Fruit fly (Drosophila melanogaster) whole organism, embryonic: ENCODE data around the gene clumsy.

Experiments used
- Ada2b ChIP-seq: fragments of 200-800 bp; sonication (Bioruptor generic); IDR thresholded peaks from 2 replicates; pipeline ENCODE4 v1.3.6; 2022; ENCODE audit warnings: missing biosample characterization, missing genetic modification characterization
- B-H1 ChIP-seq: fragments of 200-800 bp; sonication (Bioruptor generic); IDR thresholded peaks from 3 replicates; pipeline ENCODE4 v1.3.6; 2022; ENCODE audit warnings: missing biosample characterization, missing genetic modification characterization
- B-H2 ChIP-seq: fragments of 200-800 bp; sonication (Bioruptor generic); optimal IDR thresholded peaks from 2 replicates; lab custom pipeline; 2018; ENCODE audit warnings: missing biosample characterization, mild to moderate bottlenecking, missing genetic modification characterization
- Bdp1 ChIP-seq: fragments of 200-800 bp; sonication (Bioruptor generic); optimal IDR thresholded peaks from 3 replicates; lab custom pipeline; 2016; ENCODE audit warnings: missing biosample characterization, missing genetic modification characterization
- Bgb ChIP-seq: fragments of 200-800 bp; sonication (Bioruptor generic); IDR thresholded peaks from 2 replicates; pipeline ENCODE4 v1.3.6; 2022; ENCODE audit warnings: missing biosample characterization, missing genetic modification characterization; ENCODE audit not compliant: partially characterized antibody
- CG10462 ChIP-seq: fragments of 200-800 bp; sonication (Bioruptor generic); optimal IDR thresholded peaks from 2 replicates; lab custom pipeline; 2016; ENCODE audit warnings: missing biosample characterization, missing genetic modification characterization
- CG10959 ChIP-seq: fragments of 200-800 bp; sonication (Bioruptor generic); IDR thresholded peaks from 2 replicates; pipeline ENCODE4 v1.3.6; 2022; ENCODE audit warnings: missing biosample characterization, missing genetic modification characterization
- CG11696 ChIP-seq: fragments of 200-800 bp; sonication (Bioruptor generic); IDR thresholded peaks from 2 replicates; pipeline ENCODE4 v1.3.6; 2022; ENCODE audit warnings: missing biosample characterization, missing genetic modification characterization
- CG12391 ChIP-seq: fragments of 200-800 bp; sonication (Bioruptor generic); optimal IDR thresholded peaks from 3 replicates; lab custom pipeline; 2018; ENCODE audit warnings: missing biosample characterization, mild to moderate bottlenecking, missing genetic modification characterization, moderate library complexity
- CG13123 ChIP-seq: fragments of 200-800 bp; sonication (Bioruptor generic); optimal IDR thresholded peaks from 2 replicates; lab custom pipeline; 2016; ENCODE audit warnings: missing biosample characterization, missing genetic modification characterization
- CG15011 ChIP-seq: fragments of 200-800 bp; sonication (Bioruptor generic); optimal IDR thresholded peaks from 3 replicates; lab custom pipeline; 2018; ENCODE audit warnings: missing biosample characterization, mild to moderate bottlenecking, missing genetic modification characterization
- CG1603 ChIP-seq: fragments of 200-800 bp; sonication (Bioruptor generic); optimal IDR thresholded peaks from 2 replicates; lab custom pipeline; 2019; ENCODE audit warnings: missing biosample characterization, mild to moderate bottlenecking, missing genetic modification characterization, moderate library complexity
- CG16815 ChIP-seq: fragments of 200-800 bp; sonication (Bioruptor generic); optimal IDR thresholded peaks from 3 replicates; lab custom pipeline; 2017; ENCODE audit warnings: missing biosample characterization, mild to moderate bottlenecking, missing genetic modification characterization
- CG17568 ChIP-seq: fragments of 200-800 bp; sonication (Bioruptor generic); optimal IDR thresholded peaks from 2 replicates; lab custom pipeline; 2018; ENCODE audit warnings: missing biosample characterization, mild to moderate bottlenecking, missing genetic modification characterization, moderate library complexity
- CG17829 ChIP-seq: fragments of 200-800 bp; optimal IDR thresholded peaks from 2 replicates; lab custom pipeline; 2019; ENCODE audit warnings: missing biosample characterization, mild to moderate bottlenecking, missing genetic modification characterization, moderate library complexity
- CG18619 ChIP-seq: fragments of 200-800 bp; sonication (Bioruptor generic); optimal IDR thresholded peaks from 3 replicates; lab custom pipeline; 2017; ENCODE audit warnings: missing biosample characterization, mild to moderate bottlenecking, missing genetic modification characterization
- CG2116 ChIP-seq: fragments of 200-800 bp; sonication (Bioruptor generic); optimal IDR thresholded peaks from 3 replicates; lab custom pipeline; 2018; ENCODE audit warnings: missing biosample characterization, mild to moderate bottlenecking, missing genetic modification characterization
- CG34376 ChIP-seq: fragments of 200-800 bp; sonication (Bioruptor generic); optimal IDR thresholded peaks from 2 replicates; lab custom pipeline; 2018; ENCODE audit warnings: missing biosample characterization, mild to moderate bottlenecking, missing genetic modification characterization
- CG4404 ChIP-seq: fragments of 200-800 bp; sonication (Bioruptor generic); IDR thresholded peaks from 2 replicates; pipeline ENCODE4 v1.3.6; 2022; ENCODE audit warnings: missing biosample characterization, missing genetic modification characterization
- CG6175 ChIP-seq: fragments of 200-800 bp; sonication (Bioruptor generic); IDR thresholded peaks from 3 replicates; pipeline ENCODE4 v1.3.6; 2022; ENCODE audit warnings: missing biosample characterization, missing genetic modification characterization
- CG6654 ChIP-seq: fragments of 200-800 bp; sonication (Bioruptor generic); optimal IDR thresholded peaks from 2 replicates; lab custom pipeline; 2017; ENCODE audit warnings: missing biosample characterization, mild to moderate bottlenecking, missing genetic modification characterization
- CG6683 ChIP-seq: fragments of 200-800 bp; sonication (Bioruptor generic); optimal IDR thresholded peaks from 2 replicates; lab custom pipeline; 2017; ENCODE audit warnings: missing biosample characterization, mild to moderate bottlenecking, missing genetic modification characterization, missing genetic modification reagents
- Camta ChIP-seq: fragments of 200-800 bp; sonication (Bioruptor generic); optimal IDR thresholded peaks from 2 replicates; lab custom pipeline; 2016; ENCODE audit warnings: missing biosample characterization, missing genetic modification characterization
- CrebB ChIP-seq: fragments of 200-800 bp; sonication (Bioruptor generic); optimal IDR thresholded peaks from 3 replicates; lab custom pipeline; 2018; ENCODE audit warnings: missing biosample characterization, mild to moderate bottlenecking, missing genetic modification characterization
- Dref ChIP-seq: fragments of 200-800 bp; sonication (Bioruptor generic); IDR thresholded peaks from 2 replicates; pipeline ENCODE4 v1.3.6; 2022; ENCODE audit warnings: missing biosample characterization, missing genetic modification characterization
- H2.0 ChIP-seq: fragments of 200-800 bp; sonication (Bioruptor generic); IDR thresholded peaks from 2 replicates; pipeline ENCODE4 v1.3.6; 2022; ENCODE audit warnings: missing biosample characterization, missing genetic modification characterization
- Hand ChIP-seq: fragments of 200-800 bp; sonication (Bioruptor generic); optimal IDR thresholded peaks from 2 replicates; lab custom pipeline; 2017; ENCODE audit warnings: mild to moderate bottlenecking, missing biosample characterization, missing genetic modification reagents, missing genetic modification characterization
- Myb ChIP-seq: fragments of 200-800 bp; sonication (Bioruptor generic); optimal IDR thresholded peaks from 2 replicates; lab custom pipeline; 2016; ENCODE audit warnings: missing biosample characterization, missing genetic modification characterization
- Oli ChIP-seq: fragments of 200-800 bp; sonication (Bioruptor generic); optimal IDR thresholded peaks from 2 replicates; lab custom pipeline; 2018; ENCODE audit warnings: missing biosample characterization, mild to moderate bottlenecking, missing genetic modification characterization, moderate library complexity
- Pdp1 ChIP-seq, 2 experiments: fragments of 200-800 bp; sonication (Bioruptor generic); optimal IDR thresholded peaks; 3 replicates each; lab custom pipeline; 2016; ENCODE audit warnings: missing biosample characterization in 2 of 2, missing genetic modification characterization in 2 of 2, mild to moderate bottlenecking in 1 of 2, moderate library complexity in 1 of 2
- Spps ChIP-seq: fragments of 200-800 bp; sonication (Bioruptor generic); optimal IDR thresholded peaks from 2 replicates; lab custom pipeline; 2018; ENCODE audit warnings: missing biosample characterization, mild to moderate bottlenecking, missing genetic modification characterization
- aop ChIP-seq: fragments of 200-800 bp; sonication (Bioruptor generic); IDR thresholded peaks from 2 replicates; pipeline ENCODE4 v1.3.6; 2022; ENCODE audit warnings: missing biosample characterization, missing genetic modification characterization
- bigmax ChIP-seq: fragments of 200-800 bp; sonication (Bioruptor generic); optimal IDR thresholded peaks from 2 replicates; lab custom pipeline; 2018; ENCODE audit warnings: missing biosample characterization, mild to moderate bottlenecking, missing genetic modification characterization
- br ChIP-seq: fragments of >200 bp; optimal IDR thresholded peaks from 2 replicates; lab custom pipeline; 2017
- gro ChIP-seq: fragments of 200-800 bp; sonication (Bioruptor generic); optimal IDR thresholded peaks from 2 replicates; lab custom pipeline; 2016; ENCODE audit warnings: missing biosample characterization, missing genetic modification characterization
- insv ChIP-seq, 2 experiments: fragments of 200-800 bp; sonication (Bioruptor generic); optimal IDR thresholded peaks; 3 replicates each; lab custom pipeline; 2016 to 2018; ENCODE audit warnings: missing biosample characterization in 2 of 2, missing genetic modification characterization in 2 of 2
- jing ChIP-seq: fragments of 200-800 bp; sonication (Bioruptor generic); optimal IDR thresholded peaks from 2 replicates; lab custom pipeline; 2018; ENCODE audit warnings: missing biosample characterization, mild to moderate bottlenecking, missing genetic modification characterization
- knrl ChIP-seq: fragments of 200-800 bp; sonication (Bioruptor generic); IDR thresholded peaks from 3 replicates; pipeline ENCODE4 v1.3.6; 2022; ENCODE audit warnings: missing biosample characterization, missing genetic modification characterization; ENCODE audit not compliant: partially characterized antibody
- lmd ChIP-seq: fragments of 200-800 bp; sonication (Bioruptor generic); IDR thresholded peaks from 2 replicates; pipeline ENCODE4 v1.3.6; 2022; ENCODE audit warnings: missing biosample characterization, missing genetic modification characterization
- mam ChIP-seq: fragments of 200-800 bp; sonication (Bioruptor generic); optimal IDR thresholded peaks from 3 replicates; lab custom pipeline; 2016; ENCODE audit warnings: missing biosample characterization, missing genetic modification characterization
- p53 ChIP-seq: fragments of 200-800 bp; sonication (Bioruptor generic); optimal IDR thresholded peaks from 2 replicates; lab custom pipeline; 2016; ENCODE audit warnings: missing biosample characterization, missing genetic modification characterization
- pan ChIP-seq, 4 experiments: fragments of >200 bp in 3 of 4; fragments of 200-800 bp in 1 of 4; sonication (Bioruptor generic) in 1 of 4; optimal IDR thresholded peaks in 3 of 4; IDR thresholded peaks in 1 of 4; 2 replicates each; pipeline versions ENCODE4 v1.3.6 to Lab custom; 2017 to 2022; ENCODE audit warnings: missing biosample characterization in 2 of 4, missing genetic modification characterization in 2 of 4, mixed read lengths in 1 of 4
- psq ChIP-seq: fragments of 200-800 bp; sonication (Bioruptor generic); optimal IDR thresholded peaks from 2 replicates; lab custom pipeline; 2017; ENCODE audit warnings: missing biosample characterization, missing genetic modification characterization
- row ChIP-seq: fragments of 200-800 bp; sonication (Bioruptor generic); IDR thresholded peaks from 3 replicates; pipeline ENCODE4 v1.3.6; 2022; ENCODE audit warnings: missing biosample characterization, missing genetic modification characterization
- sd ChIP-seq: fragments of 200-800 bp; sonication (Bioruptor generic); optimal IDR thresholded peaks from 3 replicates; lab custom pipeline; 2018; ENCODE audit warnings: missing biosample characterization, mild to moderate bottlenecking, missing genetic modification characterization, moderate library complexity
- sens-2 ChIP-seq: fragments of 200-800 bp; sonication (Bioruptor generic); IDR thresholded peaks from 2 replicates; pipeline ENCODE4 v1.3.6; 2022; ENCODE audit warnings: missing biosample characterization, missing genetic modification characterization
- sisA ChIP-seq: fragments of 200-800 bp; sonication (Bioruptor generic); IDR thresholded peaks from 2 replicates; pipeline ENCODE4 v1.3.6; 2022; ENCODE audit warnings: missing biosample characterization, missing genetic modification characterization
- slp2 ChIP-seq: fragments of 200-800 bp; sonication (Bioruptor generic); optimal IDR thresholded peaks from 2 replicates; lab custom pipeline; 2016; ENCODE audit warnings: missing biosample characterization, missing genetic modification characterization
- trh ChIP-seq: fragments of 200-800 bp; sonication (Bioruptor generic); optimal IDR thresholded peaks from 2 replicates; lab custom pipeline; 2016; ENCODE audit warnings: missing biosample characterization, missing genetic modification characterization
- tx ChIP-seq: fragments of 200-800 bp; sonication (Bioruptor generic); optimal IDR thresholded peaks from 2 replicates; lab custom pipeline; 2016; ENCODE audit warnings: missing biosample characterization, missing genetic modification characterization
- unc-4 ChIP-seq: fragments of 200-800 bp; sonication (Bioruptor generic); IDR thresholded peaks from 2 replicates; pipeline ENCODE4 v1.3.6; 2022; ENCODE audit warnings: missing biosample characterization, missing genetic modification characterization; ENCODE audit not compliant: partially characterized antibody

clumsy gene

DNA sequence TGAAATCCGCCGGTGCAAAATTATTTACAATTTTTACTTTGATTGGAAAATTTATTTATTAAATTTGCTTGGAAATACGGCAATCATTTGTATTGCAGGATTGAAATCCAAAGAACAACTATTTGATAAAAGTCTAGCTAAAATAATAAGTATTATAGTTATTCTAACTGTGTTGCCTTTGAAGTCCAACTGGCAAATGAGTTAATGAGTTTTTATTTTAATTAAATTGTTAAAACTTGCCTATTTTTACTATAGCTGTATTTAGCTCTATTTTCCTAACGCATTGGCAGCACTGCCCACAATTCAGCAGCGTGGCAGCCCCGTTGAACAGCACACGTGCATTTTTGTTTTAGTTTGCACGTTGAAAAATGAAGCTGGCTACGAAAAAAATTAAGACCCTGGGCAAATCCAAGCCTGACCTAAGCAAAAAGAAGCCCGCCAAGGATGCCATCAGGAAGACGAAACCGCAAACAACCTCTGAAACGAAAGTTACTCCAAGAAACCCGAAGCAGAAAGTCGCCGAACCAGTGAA lies 42.9 kb upstream of the clumsy start, which contains the start of gene Noc2 (continued):
- peak; percentile 64 for TF ChIP-seq sisA
- no peak for TF ChIP-seq jing (GFP tag; lab: Kevin White, UChicago)
- TF ChIP-seq row (GFP tag; lab: Robert Waterston, UW) = peak; percentile 70
- peak; percentile 42 for TF ChIP-seq Camta (GFP tag; lab: Kevin White, UChicago)
- no peak for TF ChIP-seq B-H1
- TF ChIP-seq Oli (tag; lab: Kevin White, UChicago) = peak; percentile 14
- peak; percentile 30; the same call in 1 of the 2 replicates for TF ChIP-seq CG4404 (GFP tag; lab: Robert Waterston, UW)
- peak; percentile 63 for TF ChIP-seq lmd
- TF ChIP-seq Myb (GFP tag; lab: Kevin White, UChicago) = no peak
- TF ChIP-seq CrebB = no peak
- no peak for TF ChIP-seq aop
- no peak for TF ChIP-seq p53 (GFP tag; lab: Kevin White, UChicago)
- TF ChIP-seq CG1603 (tag; lab: Kevin White, UChicago) = peak; percentile 51
- TF ChIP-seq Hand (GFP tag; lab: Kevin White, UChicago) = no peak
- no peak for TF ChIP-seq CG13123 (GFP tag; lab: Kevin White, UChicago)
- peak; percentile 20 for TF ChIP-seq CG6654 (GFP tag; lab: Kevin White, UChicago)
- TF ChIP-seq H2.0 (GFP tag; lab: Robert Waterston, UW) = peak; percentile 52; the same call in 1 of the 2 replicates
- peak; percentile 57 for TF ChIP-seq mam
- TF ChIP-seq bigmax (GFP tag; lab: Kevin White, UChicago) = peak; percentile 11
- TF ChIP-seq Bgb (GFP tag; lab: Robert Waterston, UW) = no peak
- TF ChIP-seq CG12391 (tag; lab: Kevin White, UChicago) = peak; percentile 60
- TF ChIP-seq tx (GFP tag; lab: Kevin White, UChicago) = no peak
- TF ChIP-seq CG10959 (GFP tag; lab: Robert Waterston, UW) = no peak
- TF ChIP-seq insv (GFP tag; optimal IDR thresholded peaks at IDR 0.05; lab: Kevin White, UChicago) = no peak
- 0 out of 2 replicates have a peak, but pooled peaks have one; percentile 39 for TF ChIP-seq CG11696 (GFP tag; lab: Robert Waterston, UW)
- no peak for TF ChIP-seq CG6683
- TF ChIP-seq CG17829 (tag; lab: Kevin White, UChicago) = peak; percentile 44
- no peak for TF ChIP-seq knrl
- no peak for TF ChIP-seq CG16815 (GFP tag; lab: Kevin White, UChicago)
- no peak for TF ChIP-seq CG34376 (GFP tag; lab: Kevin White, UChicago)
- no peak for TF ChIP-seq trh (GFP tag; lab: Kevin White, UChicago)
- no peak for TF ChIP-seq psq
- no peak for TF ChIP-seq gro
- TF ChIP-seq B-H2 = peak; percentile 7
- no peak for TF ChIP-seq CG17568 (GFP tag; lab: Kevin White, UChicago)
- TF ChIP-seq Bdp1 (GFP tag; lab: Kevin White, UChicago) = peak; percentile 25
- TF ChIP-seq br (lab: Kevin White, UChicago) = no peak
- TF ChIP-seq CG2116 (GFP tag; lab: Kevin White, UChicago) = peak; percentile 41
- peak; percentile 50 for TF ChIP-seq Dref (GFP tag; lab: Robert Waterston, UW)
- no peak for TF ChIP-seq Spps
- TF ChIP-seq sd (tag; lab: Kevin White, UChicago) = no peak
- TF ChIP-seq pan (optimal IDR thresholded peaks at IDR 0.05; lab: Kevin White, UChicago) = no peak
- TF ChIP-seq pan (GFP tag; optimal IDR thresholded peaks at IDR 0.05 in 1 of 2, IDR thresholded peaks at IDR 0.05 in 1 of 2) = peak in 1 of 2 experiments; percentile 53
- TF ChIP-seq sens-2 (GFP tag; lab: Robert Waterston, UW) = no peak
- no peak for TF ChIP-seq CG6175 (GFP tag; lab: Robert Waterston, UW)
- peak; percentile 51; the same call in 1 of the 2 replicates for TF ChIP-seq Ada2b (GFP tag; lab: Robert Waterston, UW)
- no peak for TF ChIP-seq slp2 (GFP tag; lab: Kevin White, UChicago)
- no peak for TF ChIP-seq unc-4 (GFP tag; lab: Robert Waterston, UW)
- TF ChIP-seq Pdp1 (GFP tag; optimal IDR thresholded peaks at IDR 0.05; lab: Kevin White, UChicago) = peak; percentile 11 to 31
- no peak for TF ChIP-seq CG15011 (GFP tag; lab: Kevin White, UChicago)
- peak; percentile 6 for TF ChIP-seq CG10462 (GFP tag; lab: Kevin White, UChicago)
- TF ChIP-seq CG18619 = peak; percentile 43
